Worm (Caenorhabditis elegans) whole organism, late embryonic: ENCODE results near the gene K12H4.3.

ENCODE experiments used
- T23F11.4 ChIP-seq: fragments of 200-800 bp; sonication (Bioruptor generic); optimal IDR thresholded peaks from 2 replicates; lab custom pipeline; 2018; ENCODE audit warnings: mild to moderate bottlenecking, missing genetic modification characterization, missing compliant biosample characterization
- ceh-22 ChIP-seq: sonication (generic microtip); optimal IDR thresholded peaks from 2 replicates; lab custom pipeline; 2017; ENCODE audit warnings: missing biosample characterization, missing genetic modification characterization
- fkh-10 ChIP-seq: fragments of 150-350 bp; optimal IDR thresholded peaks from 2 replicates; lab custom pipeline; 2014; ENCODE audit warnings: missing biosample characterization, missing genetic modification reagents, missing genetic modification characterization
- hlh-15 ChIP-seq: sonication (generic microtip); optimal IDR thresholded peaks from 2 replicates; lab custom pipeline; 2016; ENCODE audit warnings: missing genetic modification characterization, missing compliant biosample characterization
- hlh-8 ChIP-seq: sonication (generic microtip); optimal IDR thresholded peaks from 2 replicates; lab custom pipeline; 2016; ENCODE audit warnings: missing genotype, missing genetic modification characterization, missing compliant biosample characterization
- lin-11 ChIP-seq: fragments of 200-800 bp; sonication (Bioruptor generic); optimal IDR thresholded peaks from 2 replicates; lab custom pipeline; 2018; ENCODE audit warnings: mild to moderate bottlenecking, missing genetic modification characterization, missing compliant biosample characterization
- nfya-1 ChIP-seq: sonication (generic microtip); optimal IDR thresholded peaks from 2 replicates; lab custom pipeline; 2017; ENCODE audit warnings: missing genetic modification characterization, mild to moderate bottlenecking, missing compliant biosample characterization, antibody characterized with exemption, moderate library complexity
- nhr-11 ChIP-seq: fragments of 150-350 bp; optimal IDR thresholded peaks from 2 replicates; lab custom pipeline; 2014; ENCODE audit warnings: missing biosample characterization, missing genetic modification characterization
- pag-3 ChIP-seq: sonication (generic microtip); optimal IDR thresholded peaks from 2 replicates; lab custom pipeline; 2016; ENCODE audit warnings: missing compliant biosample characterization, missing genetic modification characterization, borderline replicate concordance
- pax-1 ChIP-seq: fragments of 150-350 bp; optimal IDR thresholded peaks from 2 replicates; lab custom pipeline; 2014; ENCODE audit warnings: missing biosample characterization, missing genetic modification characterization
- tbx-2 ChIP-seq: sonication (generic microtip); optimal IDR thresholded peaks from 2 replicates; lab custom pipeline; 2016; ENCODE audit warnings: missing genetic modification characterization, missing compliant biosample characterization
- unc-3 ChIP-seq, 2 experiments: fragments of 200-800 bp in 1 of 2; sonication (Bioruptor generic) in 1 of 2; sonication (generic microtip) in 1 of 2; conservative IDR thresholded peaks in 1 of 2; optimal IDR thresholded peaks in 1 of 2; 2 replicates each; pipeline versions ENCODE4 v1.3.6 to Lab custom; 2016 to 2022; ENCODE audit warnings: missing compliant biosample characterization in 2 of 2, missing genetic modification characterization in 2 of 2, missing genetic modification reagents in 1 of 2
- unc-55 ChIP-seq: sonication (generic microtip); optimal IDR thresholded peaks from 2 replicates; lab custom pipeline; 2017; ENCODE audit warnings: missing biosample characterization, missing genetic modification reagents, missing genetic modification characterization

ce11 chrIII:8016438-8016837 lies 29.4 kb upstream of the K12H4.3 start, which contains the start of gene F44B9.5:
- TF ChIP-seq ceh-22 (no peak), pag-3 (tag; lab: Kevin White, UChicago) (no peak), lin-11 (tag; lab: Kevin White, UChicago) (no peak), tbx-2 (tag; lab: Kevin White, UChicago) (no peak), pax-1 (tag; lab: Kevin White, UChicago) (no peak), unc-3 (GFP tag; conservative IDR thresholded peaks at IDR 0.05; lab: Robert Waterston, UW) (no peak), unc-3 (tag; optimal IDR thresholded peaks at IDR 0.05; lab: Kevin White, UChicago) (no peak), nhr-11 (tag; lab: Kevin White, UChicago) (no peak), fkh-10 (GFP tag; lab: Kevin White, UChicago) (no peak), T23F11.4 (GFP tag; lab: Kevin White, UChicago) (no peak), nfya-1 (tag; lab: Kevin White, UChicago) (no peak), unc-55 (no peak), hlh-8 (tag; lab: Kevin White, UChicago) (no peak), hlh-15 (tag; lab: Kevin White, UChicago) (no peak)
